In the genomic region with DNA sequence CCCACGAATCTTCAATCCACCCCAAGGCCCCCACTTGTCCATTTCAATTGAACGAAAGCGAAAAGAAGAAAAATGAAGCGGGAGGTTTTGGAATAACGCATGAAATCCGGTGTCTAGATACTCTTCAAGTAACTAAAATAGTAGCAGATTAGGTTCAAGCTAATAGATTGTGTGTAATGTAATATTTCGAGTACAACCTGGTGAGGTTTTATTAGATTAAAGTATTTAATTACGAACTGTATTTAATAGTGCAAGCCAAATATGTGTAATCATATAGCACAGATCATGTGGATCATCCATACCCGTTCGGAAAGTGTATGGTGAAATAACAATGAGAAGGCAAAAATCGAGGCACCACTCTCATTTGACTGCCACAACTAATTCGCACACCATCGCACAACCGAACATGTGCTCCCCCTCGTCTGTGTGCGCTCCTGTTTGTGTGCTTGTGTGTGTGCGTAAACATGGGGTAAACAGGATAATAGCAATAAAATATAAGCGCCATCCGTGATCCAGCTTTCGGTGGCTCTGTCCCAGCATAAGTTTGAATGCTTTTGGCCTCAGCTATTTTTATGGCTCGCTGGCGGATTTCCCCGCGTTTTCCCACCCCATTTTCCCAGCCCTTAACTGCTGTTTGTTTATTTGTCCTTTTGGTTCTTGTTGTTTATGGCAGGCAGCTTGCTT, we compare ENCODE assay signal across 1 fruit fly cellular context.
TF ChIP-seq lines count a peak whose summit lies in the region.

No protein-coding gene starts in this region.

TF ChIP-seq in whole organism, embryonic, 481 proteins besides CTCF, POLR2A, EP300 and RAD21 (continued from another document):
- TF ChIP-seq CG8924 (tag; optimal IDR thresholded peaks at IDR 0.05; lab: Kevin White, UChicago) = peak; percentile 9
- TF ChIP-seq pho (GFP tag; optimal IDR thresholded peaks at IDR 0.05; lab: Kevin White, UChicago) = peak; percentile 1
- TF ChIP-seq HLH4C (GFP tag; IDR thresholded peaks at IDR 0.05; lab: Robert Waterston, UW; ENCODE audit: partially characterized antibody) = no peak
- TF ChIP-seq C15 (GFP tag; IDR thresholded peaks at IDR 0.05; lab: Robert Waterston, UW) = no peak
- TF ChIP-seq CG12391 (tag; optimal IDR thresholded peaks at IDR 0.05; lab: Kevin White, UChicago) = peak; percentile 29
- TF ChIP-seq Med (GFP tag; lab: Kevin White, UChicago) = peak; percentile 80
- TF ChIP-seq CG2712 (tag; optimal IDR thresholded peaks at IDR 0.05; lab: Kevin White, UChicago) = peak; percentile 37
- TF ChIP-seq fu2 (GFP tag; optimal IDR thresholded peaks at IDR 0.05; lab: Kevin White, UChicago) = no peak
- TF ChIP-seq Dll (GFP tag; IDR thresholded peaks at IDR 0.05; lab: Robert Waterston, UW; ENCODE audit: partially characterized antibody) = no peak
- TF ChIP-seq CG9609 (GFP tag; optimal IDR thresholded peaks at IDR 0.05; lab: Kevin White, UChicago) = no peak
- TF ChIP-seq hkb (optimal IDR thresholded peaks at IDR 0.05; lab: Kevin White, UChicago) = no peak
- TF ChIP-seq hkb (GFP tag; IDR thresholded peaks at IDR 0.05; lab: Robert Waterston, UW) = 0 out of 2 replicates have a peak, but pooled peaks have one; percentile 35
- TF ChIP-seq fd102C (GFP tag; optimal IDR thresholded peaks at IDR 0.05; lab: Kevin White, UChicago) = no peak
- peak; percentile 53 for TF ChIP-seq Fer1 (GFP tag; optimal IDR thresholded peaks at IDR 0.05; lab: Kevin White, UChicago)
- TF ChIP-seq fd96Cb (tag; optimal IDR thresholded peaks at IDR 0.05; lab: Kevin White, UChicago) = peak; percentile 23
- TF ChIP-seq CG1024 (GFP tag; IDR thresholded peaks at IDR 0.05; lab: Robert Waterston, UW) = no peak
- peak; percentile 12 for TF ChIP-seq tap (tag; optimal IDR thresholded peaks at IDR 0.05; lab: Kevin White, UChicago)
- no peak for TF ChIP-seq sima (GFP tag; optimal IDR thresholded peaks at IDR 0.05; lab: Kevin White, UChicago)
- no peak for TF ChIP-seq CG7372 (GFP tag; IDR thresholded peaks at IDR 0.05; lab: Robert Waterston, UW)
- TF ChIP-seq CG11695 (GFP tag; IDR thresholded peaks at IDR 0.05; lab: Robert Waterston, UW) = no peak
- TF ChIP-seq odd (GFP tag; optimal IDR thresholded peaks at IDR 0.05; lab: Kevin White, UChicago) = no peak
- peak; percentile 47 for TF ChIP-seq Hmr (GFP tag; optimal IDR thresholded peaks at IDR 0.05; lab: Kevin White, UChicago)
- peak; percentile 46 for TF ChIP-seq stc (GFP tag; IDR thresholded peaks at IDR 0.05; lab: Robert Waterston, UW)
- 0 out of 2 replicates have a peak, but pooled peaks have one; percentile 9 for TF ChIP-seq CG3847 (GFP tag; IDR thresholded peaks at IDR 0.05; lab: Robert Waterston, UW)
- no peak for TF ChIP-seq kni (GFP tag; optimal IDR thresholded peaks at IDR 0.05; lab: Kevin White, UChicago)
- TF ChIP-seq Lim3 (GFP tag; IDR thresholded peaks at IDR 0.05; lab: Robert Waterston, UW) = no peak
- no peak for TF ChIP-seq CG3065 (GFP tag; optimal IDR thresholded peaks at IDR 0.05; lab: Kevin White, UChicago)
- TF ChIP-seq luna (GFP tag; optimal IDR thresholded peaks at IDR 0.05; lab: Kevin White, UChicago) = no peak
- no peak for TF ChIP-seq Aef1 (GFP tag; IDR thresholded peaks at IDR 0.05; lab: Robert Waterston, UW)
- no peak for TF ChIP-seq Chrac-16 (GFP tag; optimal IDR thresholded peaks at IDR 0.05; lab: Kevin White, UChicago)
- TF ChIP-seq CG14441 (GFP tag; IDR thresholded peaks at IDR 0.05; lab: Robert Waterston, UW) = 0 out of 2 replicates have a peak, but pooled peaks have one; percentile 37
- peak; percentile 66 for TF ChIP-seq CG2678 (tag; optimal IDR thresholded peaks at IDR 0.05; lab: Kevin White, UChicago)
- TF ChIP-seq H15 (GFP tag; IDR thresholded peaks at IDR 0.05; lab: Robert Waterston, UW) = no peak
- peak; percentile 68 for TF ChIP-seq dmrt99B (tag; optimal IDR thresholded peaks at IDR 0.05; lab: Kevin White, UChicago)
